Worm (Caenorhabditis elegans) whole organism, late embryonic: ENCODE measurements around the gene atgp-2.

Source experiments
- C08G9.2 ChIP-seq: sonication (generic microtip); optimal IDR thresholded peaks from 2 replicates; lab custom pipeline; 2016; ENCODE audit warnings: mild to moderate bottlenecking, missing genetic modification characterization, moderate library complexity, missing compliant biosample characterization
- C38D4.7 ChIP-seq: fragments of 200-800 bp; sonication (Bioruptor generic); optimal IDR thresholded peaks from 2 replicates; lab custom pipeline; 2018; ENCODE audit warnings: mild to moderate bottlenecking, missing genetic modification characterization, moderate library complexity, missing compliant biosample characterization
- F13H6.1 ChIP-seq: sonication (generic microtip); optimal IDR thresholded peaks from 2 replicates; lab custom pipeline; 2016; ENCODE audit warnings: missing genetic modification characterization, missing compliant biosample characterization
- K02D7.2 ChIP-seq: sonication (generic microtip); optimal IDR thresholded peaks from 2 replicates; lab custom pipeline; 2017; ENCODE audit warnings: mild to moderate bottlenecking, missing genetic modification characterization, missing compliant biosample characterization
- K09A11.1 ChIP-seq: sonication (generic microtip); optimal IDR thresholded peaks from 2 replicates; lab custom pipeline; 2017; ENCODE audit warnings: antibody characterized with exemption, mild to moderate bottlenecking, missing genetic modification characterization, missing compliant biosample characterization; ENCODE audit not compliant: insufficient read depth
- ahr-1 ChIP-seq: sonication (generic microtip); optimal IDR thresholded peaks from 2 replicates; lab custom pipeline; 2016; ENCODE audit warnings: missing genetic modification characterization, missing compliant biosample characterization
- ama-1 ChIP-seq: fragments of 150-350 bp; optimal IDR thresholded peaks from 2 replicates; lab custom pipeline; 2014
- ceh-19 ChIP-seq: fragments of 200-800 bp; sonication (Bioruptor generic); optimal IDR thresholded peaks from 2 replicates; lab custom pipeline; 2018; ENCODE audit warnings: mild to moderate bottlenecking, missing genetic modification characterization, missing compliant biosample characterization
- ceh-22 ChIP-seq: sonication (generic microtip); optimal IDR thresholded peaks from 2 replicates; lab custom pipeline; 2017; ENCODE audit warnings: missing biosample characterization, missing genetic modification characterization
- ceh-31 ChIP-seq: sonication (generic microtip); optimal IDR thresholded peaks from 2 replicates; lab custom pipeline; 2016; ENCODE audit warnings: missing genetic modification characterization, missing compliant biosample characterization
- ceh-34 ChIP-seq: sonication (generic microtip); optimal IDR thresholded peaks from 2 replicates; lab custom pipeline; 2016; ENCODE audit warnings: mild to moderate bottlenecking, missing genetic modification characterization, missing compliant biosample characterization
- ceh-48 ChIP-seq: sonication (generic microtip); optimal IDR thresholded peaks from 2 replicates; lab custom pipeline; 2016; ENCODE audit warnings: missing genetic modification characterization, inconsistent platforms, missing compliant biosample characterization
- che-1 ChIP-seq: sonication (generic microtip); optimal IDR thresholded peaks from 2 replicates; lab custom pipeline; 2016; ENCODE audit warnings: mild to moderate bottlenecking, missing genetic modification characterization, missing compliant biosample characterization
- dve-1 ChIP-seq: sonication (generic microtip); optimal IDR thresholded peaks from 2 replicates; lab custom pipeline; 2017; ENCODE audit warnings: antibody characterized with exemption, mild to moderate bottlenecking, missing genetic modification characterization, missing compliant biosample characterization
- elt-2 ChIP-seq: sonication (generic microtip); optimal IDR thresholded peaks from 2 replicates; lab custom pipeline; 2016; ENCODE audit warnings: missing genetic modification reagents, missing genetic modification characterization, missing compliant biosample characterization
- elt-4 ChIP-seq: sonication (generic microtip); optimal IDR thresholded peaks from 2 replicates; lab custom pipeline; 2016; ENCODE audit warnings: missing genetic modification characterization, missing compliant biosample characterization
- fkh-6 ChIP-seq: sonication (generic microtip); optimal IDR thresholded peaks from 2 replicates; lab custom pipeline; 2016; ENCODE audit warnings: missing genetic modification characterization, missing compliant biosample characterization
- gmeb-2 ChIP-seq: sonication (generic microtip); optimal IDR thresholded peaks from 2 replicates; lab custom pipeline; 2016; ENCODE audit warnings: missing genetic modification characterization, inconsistent platforms, missing compliant biosample characterization
- hlh-13 ChIP-seq: fragments of 200-800 bp; sonication (Bioruptor generic); optimal IDR thresholded peaks from 2 replicates; lab custom pipeline; 2018; ENCODE audit warnings: mild to moderate bottlenecking, missing genetic modification characterization, missing compliant biosample characterization
- hlh-30 ChIP-seq: sonication (generic microtip); optimal IDR thresholded peaks from 2 replicates; lab custom pipeline; 2017; ENCODE audit warnings: antibody characterized with exemption, missing genetic modification characterization, missing compliant biosample characterization; ENCODE audit not compliant: insufficient read depth
- hlh-6 ChIP-seq: sonication (generic microtip); optimal IDR thresholded peaks from 2 replicates; lab custom pipeline; 2016; ENCODE audit warnings: missing genotype, missing genetic modification characterization, missing compliant biosample characterization
- hlh-8 ChIP-seq: sonication (generic microtip); optimal IDR thresholded peaks from 2 replicates; lab custom pipeline; 2016; ENCODE audit warnings: missing genotype, missing genetic modification characterization, missing compliant biosample characterization
- madf-2 ChIP-seq: sonication (generic microtip); optimal IDR thresholded peaks from 2 replicates; lab custom pipeline; 2017; ENCODE audit warnings: missing genetic modification characterization, missing compliant biosample characterization
- nfya-1 ChIP-seq: sonication (generic microtip); optimal IDR thresholded peaks from 2 replicates; lab custom pipeline; 2017; ENCODE audit warnings: missing genetic modification characterization, mild to moderate bottlenecking, missing compliant biosample characterization, antibody characterized with exemption, moderate library complexity
- nhr-11 ChIP-seq: fragments of 150-350 bp; optimal IDR thresholded peaks from 2 replicates; lab custom pipeline; 2014; ENCODE audit warnings: missing biosample characterization, missing genetic modification characterization
- nhr-232 ChIP-seq: sonication (generic microtip); optimal IDR thresholded peaks from 2 replicates; lab custom pipeline; 2016; ENCODE audit warnings: missing genetic modification characterization, missing compliant biosample characterization
- npax-4 ChIP-seq: sonication (generic microtip); optimal IDR thresholded peaks from 2 replicates; lab custom pipeline; 2016; ENCODE audit warnings: missing genetic modification characterization, missing compliant biosample characterization
- pag-3 ChIP-seq: sonication (generic microtip); optimal IDR thresholded peaks from 2 replicates; lab custom pipeline; 2016; ENCODE audit warnings: missing compliant biosample characterization, missing genetic modification characterization, borderline replicate concordance
- pat-9 ChIP-seq: fragments of 200-800 bp; sonication (Bioruptor generic); optimal IDR thresholded peaks from 2 replicates; lab custom pipeline; 2018; ENCODE audit warnings: mild to moderate bottlenecking, missing genetic modification characterization, moderate library complexity, missing compliant biosample characterization
- pax-1 ChIP-seq: fragments of 150-350 bp; optimal IDR thresholded peaks from 2 replicates; lab custom pipeline; 2014; ENCODE audit warnings: missing biosample characterization, missing genetic modification characterization
- pha-2 ChIP-seq: sonication (generic microtip); optimal IDR thresholded peaks from 2 replicates; lab custom pipeline; 2017; ENCODE audit warnings: mild to moderate bottlenecking, missing genetic modification characterization, missing compliant biosample characterization
- ref-2 ChIP-seq: sonication (generic microtip); optimal IDR thresholded peaks from 2 replicates; lab custom pipeline; 2016; ENCODE audit warnings: missing genetic modification characterization, missing compliant biosample characterization
- rnt-1 ChIP-seq: sonication (generic microtip); optimal IDR thresholded peaks from 2 replicates; lab custom pipeline; 2016; ENCODE audit warnings: missing genetic modification characterization, missing compliant biosample characterization
- sdc-2 ChIP-seq: sonication (generic microtip); optimal IDR thresholded peaks from 2 replicates; lab custom pipeline; 2016; ENCODE audit warnings: missing genotype, missing genetic modification characterization, missing compliant biosample characterization
- sox-2 ChIP-seq: fragments of 200-800 bp; sonication (Bioruptor generic); IDR thresholded peaks from 2 replicates; pipeline ENCODE4 v1.3.6; 2022; ENCODE audit warnings: missing genetic modification reagents, missing genetic modification characterization, missing compliant biosample characterization
- sox-4 ChIP-seq: sonication (generic microtip); optimal IDR thresholded peaks from 2 replicates; lab custom pipeline; 2017; ENCODE audit warnings: mild to moderate bottlenecking, missing genetic modification characterization, inconsistent platforms, missing compliant biosample characterization
- syd-9 ChIP-seq: sonication (generic microtip); optimal IDR thresholded peaks from 2 replicates; lab custom pipeline; 2016; ENCODE audit warnings: mild to moderate bottlenecking, missing genetic modification characterization, moderate library complexity, missing compliant biosample characterization
- tbx-2 ChIP-seq: sonication (generic microtip); optimal IDR thresholded peaks from 2 replicates; lab custom pipeline; 2016; ENCODE audit warnings: missing genetic modification characterization, missing compliant biosample characterization
- ttx-3 ChIP-seq: sonication (generic microtip); optimal IDR thresholded peaks from 2 replicates; lab custom pipeline; 2016; ENCODE audit warnings: missing genetic modification reagents, missing genetic modification characterization, missing compliant biosample characterization
- unc-86 ChIP-seq: sonication (generic microtip); optimal IDR thresholded peaks from 2 replicates; lab custom pipeline; 2016; ENCODE audit warnings: missing genetic modification characterization, missing compliant biosample characterization
- zip-5 ChIP-seq: sonication (generic microtip); optimal IDR thresholded peaks from 2 replicates; lab custom pipeline; 2016; ENCODE audit warnings: missing genetic modification characterization, missing compliant biosample characterization

Gene atgp-2

DNA sequence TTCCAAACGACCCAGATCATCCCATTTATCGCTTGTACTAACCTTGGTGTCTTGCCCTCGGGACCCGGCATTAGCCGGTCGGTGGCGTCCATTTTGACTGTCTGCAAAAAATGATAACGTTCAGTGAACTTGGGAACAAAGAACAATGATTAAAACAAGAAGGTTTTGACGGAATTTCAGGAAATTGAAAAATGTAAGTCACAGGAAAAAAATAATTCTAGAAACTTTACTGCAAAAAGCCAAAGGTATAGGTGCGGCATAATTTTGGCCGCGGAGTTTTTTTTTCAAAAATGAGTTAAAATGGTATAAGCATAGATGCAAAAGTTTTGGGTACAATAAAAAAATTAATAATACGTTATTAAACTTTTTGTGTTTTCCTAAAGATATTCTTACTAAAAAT, at the start of gene atgp-2:
Gene atgp-2, minus strand, starts transcription at position 101 of the 400 bp plus-strand sequence.
- TF ChIP-seq nfya-1, result no peak
- TF ChIP-seq F13H6.1 (tag; lab: Kevin White, UChicago), result no peak
- TF ChIP-seq K02D7.2 (tag; lab: Kevin White, UChicago), result no peak
- no peak for TF ChIP-seq nhr-11 (tag; lab: Kevin White, UChicago)
- TF ChIP-seq tbx-2 (tag; lab: Kevin White, UChicago), result no peak
- no peak for TF ChIP-seq che-1 (tag; lab: Kevin White, UChicago)
- no peak for TF ChIP-seq ceh-48 (tag; lab: Kevin White, UChicago)
- TF ChIP-seq, all 69 proteins: peak for 0

ce11 chrII:14684377-14684776, 40.5 kb upstream of the atgp-2 start, which contains the start of gene unc-52:
unc-52 (minus strand) TSS chrII:14684456.
- TF ChIP-seq ama-1 (lab: Kevin White, UChicago), result no peak
- TF ChIP-seq madf-2 (tag; lab: Kevin White, UChicago), result no peak
- no peak for TF ChIP-seq zip-5
- TF ChIP-seq nhr-232 (tag; lab: Kevin White, UChicago), result no peak
- no peak for TF ChIP-seq gmeb-2 (tag; lab: Kevin White, UChicago)
- no peak for TF ChIP-seq ceh-22 (tag; lab: Kevin White, UChicago)
- no peak for TF ChIP-seq ceh-19 (GFP tag; lab: Kevin White, UChicago)
- no peak for TF ChIP-seq sox-2 (GFP tag; lab: Robert Waterston, UW)
- no peak for TF ChIP-seq elt-4
- TF ChIP-seq sdc-2 (tag; lab: Kevin White, UChicago), result no peak
- TF ChIP-seq elt-2 (tag; lab: Kevin White, UChicago), result no peak
- TF ChIP-seq dve-1, result no peak
- no peak for TF ChIP-seq ttx-3 (tag; lab: Kevin White, UChicago)
- TF ChIP-seq che-1 (tag; lab: Kevin White, UChicago), result no peak
- TF ChIP-seq fkh-6 (tag; lab: Kevin White, UChicago), result no peak
- TF ChIP-seq ceh-31, result no peak
- no peak for TF ChIP-seq ceh-34 (tag; lab: Kevin White, UChicago)
- TF ChIP-seq ceh-48 (tag; lab: Kevin White, UChicago), result no peak
- no peak for TF ChIP-seq sox-4 (tag; lab: Kevin White, UChicago)

- TF ChIP-seq pag-3 (tag; lab: Kevin White, UChicago) (no peak), unc-86 (tag; lab: Kevin White, UChicago) (no peak), K09A11.1 (no peak)
These were observed 39.8 kb upstream of the atgp-2 start for ce11 chrII:14683646-14684045.

ce11 chrII:14678157-14678556, 34.3 kb upstream of the atgp-2 start, which contains the start of gene hhat-1:
hhat-1 (plus strand) TSS chrII:14678457.
- no peak for TF ChIP-seq nhr-11 (tag; lab: Kevin White, UChicago)
- peak; percentile 11 for TF ChIP-seq ref-2

DNA sequence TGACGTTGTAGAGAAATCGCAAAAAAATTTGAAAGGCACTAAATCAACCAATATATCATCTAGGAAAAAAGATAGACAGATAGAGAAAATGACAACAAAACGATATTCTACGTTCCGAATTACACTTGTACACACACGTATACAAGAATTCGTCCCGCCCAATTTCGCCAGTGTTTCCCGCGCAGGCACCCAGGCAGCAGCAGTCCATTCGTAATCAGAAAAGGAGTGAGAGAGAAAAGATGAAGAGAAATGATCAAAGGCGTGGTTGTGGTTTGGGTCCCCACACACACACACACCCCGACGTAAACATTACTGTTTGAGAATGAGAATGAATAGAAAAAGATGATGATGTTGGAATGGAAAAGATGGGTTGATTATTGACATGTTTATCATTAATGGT, 29.8 kb upstream of the atgp-2 start:
- TF ChIP-seq pag-3 (tag; lab: Kevin White, UChicago) (no peak), hlh-8 (tag; lab: Kevin White, UChicago) (no peak), hlh-13 (GFP tag; lab: Kevin White, UChicago) (no peak), nfya-1 (no peak), npax-4 (tag; lab: Kevin White, UChicago) (no peak), hlh-30 (tag; lab: Kevin White, UChicago) (no peak), pax-1 (tag; lab: Kevin White, UChicago) (no peak), hlh-6 (tag; lab: Kevin White, UChicago) (no peak), nhr-11 (tag; lab: Kevin White, UChicago) (no peak), dve-1 (no peak), sdc-2 (tag; lab: Kevin White, UChicago) (no peak), ahr-1 (no peak), syd-9 (tag; lab: Kevin White, UChicago) (no peak), madf-2 (tag; lab: Kevin White, UChicago) (no peak), C38D4.7 (GFP tag; lab: Kevin White, UChicago) (no peak), zip-5 (no peak), pha-2 (tag; lab: Kevin White, UChicago) (no peak), C08G9.2 (tag; lab: Kevin White, UChicago) (no peak), pat-9 (tag; lab: Kevin White, UChicago) (no peak), rnt-1 (tag; lab: Kevin White, UChicago) (no peak)
